Worm (Caenorhabditis elegans) whole organism, early embryonic: ENCODE measurements around the gene coel-1.

ENCODE experiments used
- B0310.2 ChIP-seq: sonication (generic microtip); optimal IDR thresholded peaks from 2 replicates; lab custom pipeline; 2016; ENCODE audit warnings: mild to moderate bottlenecking, missing genetic modification characterization, missing compliant biosample characterization
- F13C5.2 ChIP-seq: sonication (generic microtip); optimal IDR thresholded peaks from 2 replicates; lab custom pipeline; 2017; ENCODE audit warnings: mild to moderate bottlenecking, missing genetic modification characterization, inconsistent platforms, missing compliant biosample characterization
- ama-1 ChIP-seq: fragments of 150-350 bp; optimal IDR thresholded peaks from 2 replicates; lab custom pipeline; 2014
- hmg-4 ChIP-seq: fragments of 200-800 bp; sonication (Bioruptor generic); optimal IDR thresholded peaks from 2 replicates; lab custom pipeline; 2018; ENCODE audit warnings: mild to moderate bottlenecking, missing genetic modification characterization, missing compliant biosample characterization
- hnd-1 ChIP-seq: sonication (generic microtip); optimal IDR thresholded peaks from 2 replicates; lab custom pipeline; 2016; ENCODE audit warnings: missing genetic modification characterization, missing compliant biosample characterization
- pes-1 ChIP-seq: fragments of 200-800 bp; sonication (Bioruptor generic); IDR thresholded peaks from 2 replicates; pipeline ENCODE4 v1.3.6; 2022; ENCODE audit warnings: missing genetic modification reagents, missing genetic modification characterization, missing compliant biosample characterization
- tbx-11 ChIP-seq: fragments of 200-800 bp; sonication (Bioruptor generic); IDR thresholded peaks from 2 replicates; pipeline ENCODE4 v1.3.6; 2022; ENCODE audit warnings: missing genetic modification characterization, missing compliant biosample characterization
- tra-4 ChIP-seq: sonication (generic microtip); optimal IDR thresholded peaks from 2 replicates; lab custom pipeline; 2017; ENCODE audit warnings: missing genetic modification characterization, missing compliant biosample characterization

DNA sequence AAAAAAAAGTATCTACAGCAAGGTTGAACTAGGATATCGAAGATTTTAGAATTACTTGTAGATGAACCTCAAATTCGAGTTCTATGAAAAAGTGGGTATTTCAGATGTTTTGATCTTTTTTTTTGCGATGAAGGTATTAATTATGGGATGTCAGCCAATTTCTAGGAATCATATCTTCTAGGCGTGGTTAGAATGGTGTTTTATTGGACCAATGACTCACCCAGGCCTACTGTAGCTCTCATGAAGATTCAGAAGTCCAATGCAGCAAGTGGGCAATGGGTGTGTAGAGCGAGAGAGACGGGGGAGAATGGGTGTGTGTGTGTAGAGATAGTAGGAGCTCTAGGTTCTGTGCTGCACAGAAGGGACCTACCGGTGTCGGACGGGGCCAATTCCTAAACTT is 43.3 kb upstream of the coel-1 start:
- TF ChIP-seq hnd-1 (no peak), ama-1 (lab: Kevin White, UChicago) (no peak), tra-4 (tag; lab: Kevin White, UChicago) (no peak), tbx-11 (GFP tag; lab: Robert Waterston, UW) (no peak), hmg-4 (no peak), F13C5.2 (tag; lab: Kevin White, UChicago) (no peak), B0310.2 (tag; lab: Kevin White, UChicago) (no peak), pes-1 (no peak)
